Worm (Caenorhabditis elegans): ENCODE results near the gene F40G12.4.

F40G12.4 gene

ce11 chrV:14231656-14232055 is 36.9 kb downstream of the F40G12.4 start:
- TF ChIP-seq fkh-10 (GFP tag; optimal IDR thresholded peaks at IDR 0.05) (no peak), aly-2 (tag; optimal IDR thresholded peaks at IDR 0.05) (no peak), pqm-1 (tag; optimal IDR thresholded peaks at IDR 0.05) (no peak), lsy-12 (tag; optimal IDR thresholded peaks at IDR 0.05) (no peak), ceh-9 (tag; optimal IDR thresholded peaks at IDR 0.05) (no peak), R02D3.7 (tag; optimal IDR thresholded peaks at IDR 0.05) (no peak), nhr-67 (tag; optimal IDR thresholded peaks at IDR 0.05) (no peak), lin-15B (tag; optimal IDR thresholded peaks at IDR 0.05) (no peak), ceh-82 (tag; optimal IDR thresholded peaks at IDR 0.05) (no peak), daf-12 (tag; optimal IDR thresholded peaks at IDR 0.05) (no peak), skn-1 (tag; optimal IDR thresholded peaks at IDR 0.05) (no peak), ztf-11 (tag; optimal IDR thresholded peaks at IDR 0.05) (no peak)

ce11 chrV:14230788-14231583 is 37.5 kb downstream of the F40G12.4 start:
- no peak for TF ChIP-seq nhr-43 (tag; optimal IDR thresholded peaks at IDR 0.05; ENCODE audit: poor library complexity, severe bottlenecking)
- TF ChIP-seq skn-1 (tag; optimal IDR thresholded peaks at IDR 0.05), result no peak
- TF ChIP-seq unc-39 (tag; optimal IDR thresholded peaks at IDR 0.05), result no peak
- no peak for TF ChIP-seq daf-12 (tag; optimal IDR thresholded peaks at IDR 0.05)
- TF ChIP-seq nhr-28 (tag; optimal IDR thresholded peaks at IDR 0.05), result no peak

- TF ChIP-seq egl-5 (tag; optimal IDR thresholded peaks at IDR 0.05), result no peak
- no peak for TF ChIP-seq nhr-12 (tag; optimal IDR thresholded peaks at IDR 0.05)
- TF ChIP-seq ceh-82 (tag; optimal IDR thresholded peaks at IDR 0.05), result no peak
- TF ChIP-seq ZK546.5 (tag; optimal IDR thresholded peaks at IDR 0.05), result no peak
- TF ChIP-seq nhr-76 (tag; optimal IDR thresholded peaks at IDR 0.05), result no peak
- no peak for TF ChIP-seq mml-1 (tag; optimal IDR thresholded peaks at IDR 0.05)
- no peak for TF ChIP-seq elt-3 (tag; optimal IDR thresholded peaks at IDR 0.05)
- TF ChIP-seq lin-39 (tag; optimal IDR thresholded peaks at IDR 0.05), result no peak
- no peak for TF ChIP-seq skn-1 (tag; optimal IDR thresholded peaks at IDR 0.05)
- no peak for TF ChIP-seq R02D3.7 (tag; optimal IDR thresholded peaks at IDR 0.05)
- no peak for TF ChIP-seq ztf-4 (tag; optimal IDR thresholded peaks at IDR 0.05)
- no peak for TF ChIP-seq ceh-9 (tag; optimal IDR thresholded peaks at IDR 0.05)
- no peak for TF ChIP-seq nhr-25 (tag; optimal IDR thresholded peaks at IDR 0.05)
These were observed 42.1 kb downstream of the F40G12.4 start, which contains the start of gene nep-21 for ce11 chrV:14226373-14226772. Gene nep-21, minus strand, starts transcription at chrV:14226473.

ce11 chrV:14223141-14223540 is 45.4 kb downstream of the F40G12.4 start:
- TF ChIP-seq jun-1 (tag; optimal IDR thresholded peaks at IDR 0.05) (no peak), egl-27 (tag; optimal IDR thresholded peaks at IDR 0.05) (no peak), tbx-2 (tag; optimal IDR thresholded peaks at IDR 0.05) (no peak), nhr-28 (tag; optimal IDR thresholded peaks at IDR 0.05) (no peak), zag-1 (tag; optimal IDR thresholded peaks at IDR 0.05) (no peak)
